Worm (Caenorhabditis elegans) whole organism, L4 larva: Measurements from ENCODE around the gene B0228.6.

Experiments used
- F26F4.8 ChIP-seq: fragments of 200-800 bp; sonication (Bioruptor generic); conservative IDR thresholded peaks from 2 replicates; pipeline ENCODE4 v1.3.6; 2022; ENCODE audit warnings: missing genetic modification characterization, missing compliant biosample characterization
- T26A8.4 ChIP-seq: fragments of 200-800 bp; sonication (Bioruptor generic); IDR thresholded peaks from 2 replicates; pipeline ENCODE4 v1.3.6; 2022; ENCODE audit warnings: missing genetic modification characterization, missing compliant biosample characterization
- Y48G9A.11 ChIP-seq: fragments of 200-800 bp; sonication (Bioruptor generic); IDR thresholded peaks from 2 replicates; pipeline ENCODE4 v1.3.6; 2022; ENCODE audit warnings: missing genetic modification reagents, missing genetic modification characterization, missing compliant biosample characterization
- Y5F2A.4 ChIP-seq: fragments of 200-800 bp; sonication (Bioruptor generic); optimal IDR thresholded peaks from 2 replicates; lab custom pipeline; 2018; ENCODE audit warnings: mild to moderate bottlenecking, missing genetic modification characterization, missing compliant biosample characterization
- Y75B8A.6 ChIP-seq: fragments of 200-800 bp; sonication (Bioruptor generic); IDR thresholded peaks from 2 replicates; pipeline ENCODE4 v1.3.6; 2022; ENCODE audit warnings: missing genetic modification reagents, missing genetic modification characterization, missing compliant biosample characterization
- ZK337.2 ChIP-seq: fragments of 200-800 bp; sonication (Bioruptor generic); IDR thresholded peaks from 2 replicates; pipeline ENCODE4 v1.3.6; 2022; ENCODE audit warnings: missing genetic modification reagents, missing genetic modification characterization, missing compliant biosample characterization
- ZK546.5 ChIP-seq, 2 experiments: sonication (generic microtip); optimal IDR thresholded peaks; 2 replicates each; lab custom pipeline; 2017; ENCODE audit warnings: missing biosample characterization in 2 of 2, missing genetic modification characterization in 2 of 2
- aha-1 ChIP-seq: fragments of 150-350 bp; peaks from one replicate; lab custom pipeline; 2014; ENCODE audit warnings: missing biosample characterization, missing genetic modification characterization
- aly-2 ChIP-seq: sonication (generic microtip); optimal IDR thresholded peaks from 2 replicates; lab custom pipeline; 2018; ENCODE audit warnings: missing biosample characterization, missing genetic modification characterization
- ama-1 ChIP-seq: fragments of 150-350 bp; optimal IDR thresholded peaks from 2 replicates; lab custom pipeline; 2014; ENCODE audit warnings: inconsistent platforms, mixed read lengths
- arid-1 ChIP-seq: fragments of 200-800 bp; sonication (Bioruptor generic); conservative IDR thresholded peaks from 2 replicates; pipeline ENCODE4 v1.3.6; 2022; ENCODE audit warnings: missing genetic modification reagents, missing genetic modification characterization, missing compliant biosample characterization
- ceh-28 ChIP-seq: fragments of 150-350 bp; optimal IDR thresholded peaks from 2 replicates; lab custom pipeline; 2014; ENCODE audit warnings: missing biosample characterization, missing genetic modification reagents, missing genetic modification characterization
- ceh-32 ChIP-seq: sonication (generic microtip); optimal IDR thresholded peaks from 2 replicates; lab custom pipeline; 2016; ENCODE audit warnings: mild to moderate bottlenecking, missing genetic modification characterization, missing compliant biosample characterization; ENCODE audit not compliant: poor library complexity
- ceh-44 ChIP-seq: fragments of 200-800 bp; sonication (Bioruptor generic); IDR thresholded peaks from 2 replicates; pipeline ENCODE4 v1.3.6; 2022; ENCODE audit warnings: missing genetic modification reagents, missing genetic modification characterization, missing compliant biosample characterization
- ceh-62 ChIP-seq: sonication (generic microtip); optimal IDR thresholded peaks from 2 replicates; lab custom pipeline; 2017; ENCODE audit warnings: missing biosample characterization, missing genetic modification characterization
- ceh-82 ChIP-seq: sonication (generic microtip); optimal IDR thresholded peaks from 2 replicates; lab custom pipeline; 2017; ENCODE audit warnings: missing biosample characterization, missing genetic modification characterization
- ces-1 ChIP-seq: fragments of 150-350 bp; sonication (generic microtip); optimal IDR thresholded peaks from 4 replicates; lab custom pipeline; 2014; ENCODE audit warnings: missing biosample characterization, missing genetic modification reagents, missing genetic modification characterization
- cey-2 ChIP-seq: sonication (generic microtip); optimal IDR thresholded peaks from 3 replicates; lab custom pipeline; 2017; ENCODE audit warnings: missing genetic modification characterization, mild to moderate bottlenecking, missing compliant biosample characterization, antibody characterized with exemption, borderline replicate concordance; ENCODE audit not compliant: insufficient read depth
- dmd-6 ChIP-seq: fragments of 200-800 bp; sonication (Bioruptor generic); IDR thresholded peaks from 2 replicates; pipeline ENCODE4 v1.3.6; 2022; ENCODE audit warnings: missing genetic modification reagents, missing genetic modification characterization, missing compliant biosample characterization
- egl-43 ChIP-seq: fragments of 200-800 bp; sonication (Bioruptor generic); IDR thresholded peaks from 2 replicates; pipeline ENCODE4 v1.3.6; 2022; ENCODE audit warnings: missing genetic modification reagents, missing genetic modification characterization, missing compliant biosample characterization
- gei-8 ChIP-seq: fragments of 200-800 bp; sonication (Bioruptor generic); optimal IDR thresholded peaks from 2 replicates; lab custom pipeline; 2018; ENCODE audit warnings: mild to moderate bottlenecking, missing genetic modification characterization, missing compliant biosample characterization
- hif-1 ChIP-seq, 2 experiments: sonication (generic microtip); optimal IDR thresholded peaks; 2 replicates each; lab custom pipeline; 2016 to 2017; ENCODE audit warnings: missing compliant biosample characterization in 2 of 2, missing genetic modification characterization in 2 of 2, missing genetic modification reagents in 2 of 2, missing genotype in 2 of 2, mild to moderate bottlenecking in 1 of 2
- hlh-11 ChIP-seq: fragments of 200-800 bp; sonication (Bioruptor generic); optimal IDR thresholded peaks from 2 replicates; lab custom pipeline; 2018; ENCODE audit warnings: mild to moderate bottlenecking, missing genetic modification characterization, missing compliant biosample characterization
- hlh-30 ChIP-seq: sonication (generic microtip); optimal IDR thresholded peaks from 2 replicates; lab custom pipeline; 2017; ENCODE audit warnings: antibody characterized with exemption, mild to moderate bottlenecking, missing genetic modification characterization, missing compliant biosample characterization; ENCODE audit not compliant: insufficient read depth
- lim-7 ChIP-seq: fragments of 200-800 bp; sonication (Bioruptor generic); IDR thresholded peaks from 2 replicates; pipeline ENCODE4 v1.3.6; 2022; ENCODE audit warnings: missing genetic modification characterization, missing compliant biosample characterization
- lin-1 ChIP-seq: fragments of 200-800 bp; sonication (Bioruptor generic); IDR thresholded peaks from 2 replicates; pipeline ENCODE4 v1.3.6; 2022; ENCODE audit warnings: missing genetic modification reagents, missing genetic modification characterization, missing compliant biosample characterization
- lin-13 ChIP-seq: fragments of 150-350 bp; optimal IDR thresholded peaks from 2 replicates; lab custom pipeline; 2014; ENCODE audit warnings: missing biosample characterization, missing genetic modification reagents, missing genetic modification characterization
- lin-38 ChIP-seq: fragments of 200-800 bp; sonication (Bioruptor generic); IDR thresholded peaks from 2 replicates; pipeline ENCODE4 v1.3.6; 2022; ENCODE audit warnings: missing genetic modification reagents, missing genetic modification characterization, missing compliant biosample characterization
- mep-1 ChIP-seq: fragments of 150-350 bp; sonication (generic microtip); optimal IDR thresholded peaks from 3 replicates; lab custom pipeline; 2014; ENCODE audit warnings: missing biosample characterization, missing genetic modification characterization
- mes-2 ChIP-seq: sonication (generic microtip); optimal IDR thresholded peaks from 2 replicates; lab custom pipeline; 2016; ENCODE audit warnings: missing genotype, mild to moderate bottlenecking, missing genetic modification characterization, missing compliant biosample characterization; ENCODE audit not compliant: poor library complexity, severe bottlenecking
- nhr-237 ChIP-seq: sonication (generic microtip); optimal IDR thresholded peaks from 2 replicates; lab custom pipeline; 2017; ENCODE audit warnings: missing biosample characterization, missing genetic modification characterization
- nhr-28 ChIP-seq: fragments of 150-350 bp; optimal IDR thresholded peaks from 2 replicates; lab custom pipeline; 2014; ENCODE audit warnings: missing biosample characterization, missing genetic modification characterization
- nhr-41 ChIP-seq: fragments of 200-800 bp; sonication (Bioruptor generic); IDR thresholded peaks from 2 replicates; pipeline ENCODE4 v1.3.6; 2022; ENCODE audit warnings: missing genetic modification reagents, missing genetic modification characterization, missing compliant biosample characterization
- nhr-48 ChIP-seq: sonication (generic microtip); optimal IDR thresholded peaks from 2 replicates; lab custom pipeline; 2016; ENCODE audit warnings: mild to moderate bottlenecking, missing genetic modification characterization, missing compliant biosample characterization
- nhr-6 ChIP-seq: fragments of 150-350 bp; optimal IDR thresholded peaks from 2 replicates; lab custom pipeline; 2014; ENCODE audit warnings: missing biosample characterization, missing genetic modification characterization
- nhr-76 ChIP-seq: fragments of 150-350 bp; optimal IDR thresholded peaks from 2 replicates; lab custom pipeline; 2014; ENCODE audit warnings: missing biosample characterization, missing genetic modification characterization
- nhr-77 ChIP-seq: fragments of 150-350 bp; optimal IDR thresholded peaks from 2 replicates; lab custom pipeline; 2014; ENCODE audit warnings: missing biosample characterization, missing genetic modification characterization
- php-3 ChIP-seq: fragments of 200-800 bp; sonication (Bioruptor generic); IDR thresholded peaks from 2 replicates; pipeline ENCODE4 v1.3.6; 2022; ENCODE audit warnings: missing genetic modification reagents, missing genetic modification characterization, missing compliant biosample characterization
- saeg-2 ChIP-seq: fragments of 200-800 bp; sonication (Bioruptor generic); IDR thresholded peaks from 2 replicates; pipeline ENCODE4 v1.3.6; 2022; ENCODE audit warnings: missing genetic modification reagents, missing genetic modification characterization, missing compliant biosample characterization
- set-16 ChIP-seq: fragments of 200-800 bp; sonication (Bioruptor generic); IDR thresholded peaks from 2 replicates; pipeline ENCODE4 v1.3.6; 2022; ENCODE audit warnings: missing genetic modification reagents, missing genetic modification characterization, missing compliant biosample characterization
- skn-1 ChIP-seq: fragments of 150-350 bp; optimal IDR thresholded peaks from 2 replicates; lab custom pipeline; 2014; ENCODE audit warnings: missing biosample characterization, missing genetic modification characterization
- snpc-1.2 ChIP-seq: fragments of 200-800 bp; sonication (Bioruptor generic); IDR thresholded peaks from 2 replicates; pipeline ENCODE4 v1.3.6; 2022; ENCODE audit warnings: missing genetic modification reagents, missing genetic modification characterization, missing compliant biosample characterization
- snpc-4 ChIP-seq: fragments of 150-350 bp; optimal IDR thresholded peaks from 2 replicates; lab custom pipeline; 2014; ENCODE audit warnings: missing biosample characterization, missing genetic modification characterization
- spr-3 ChIP-seq: fragments of 200-800 bp; sonication (Bioruptor generic); optimal IDR thresholded peaks from 2 replicates; lab custom pipeline; 2018; ENCODE audit warnings: mild to moderate bottlenecking, missing genetic modification characterization, missing compliant biosample characterization
- tag-97 ChIP-seq: fragments of 200-800 bp; sonication (Bioruptor generic); IDR thresholded peaks from 2 replicates; pipeline ENCODE4 v1.3.6; 2022; ENCODE audit warnings: missing genetic modification characterization, missing compliant biosample characterization
- tra-1 ChIP-seq: fragments of 200-800 bp; sonication (Bioruptor generic); IDR thresholded peaks from 2 replicates; pipeline ENCODE4 v1.3.6; 2022; ENCODE audit warnings: missing genetic modification reagents, missing genetic modification characterization, missing compliant biosample characterization
- unc-39 ChIP-seq: sonication (generic microtip); optimal IDR thresholded peaks from 2 replicates; lab custom pipeline; 2017; ENCODE audit warnings: missing biosample characterization, missing genetic modification characterization
- vab-7 ChIP-seq: fragments of 200-800 bp; sonication (Bioruptor generic); IDR thresholded peaks from 2 replicates; pipeline ENCODE4 v1.3.6; 2022; ENCODE audit warnings: missing genetic modification reagents, missing genetic modification characterization, missing compliant biosample characterization
- zag-1 ChIP-seq: fragments of 150-350 bp; optimal IDR thresholded peaks from 2 replicates; lab custom pipeline; 2014; ENCODE audit warnings: missing biosample characterization, missing genetic modification characterization
- zfp-3 ChIP-seq: fragments of 200-800 bp; sonication (Bioruptor generic); conservative IDR thresholded peaks from 2 replicates; pipeline ENCODE4 v1.3.6; 2022; ENCODE audit warnings: missing genetic modification reagents, missing genetic modification characterization, missing compliant biosample characterization
- zip-11 ChIP-seq: fragments of 200-800 bp; sonication (Bioruptor generic); IDR thresholded peaks from 2 replicates; pipeline ENCODE4 v1.3.6; 2022; ENCODE audit warnings: missing genetic modification characterization, missing compliant biosample characterization
- zip-2 ChIP-seq: fragments of 150-350 bp; optimal IDR thresholded peaks from 2 replicates; lab custom pipeline; 2014; ENCODE audit warnings: missing biosample characterization, missing genetic modification characterization

Gene B0228.6

DNA sequence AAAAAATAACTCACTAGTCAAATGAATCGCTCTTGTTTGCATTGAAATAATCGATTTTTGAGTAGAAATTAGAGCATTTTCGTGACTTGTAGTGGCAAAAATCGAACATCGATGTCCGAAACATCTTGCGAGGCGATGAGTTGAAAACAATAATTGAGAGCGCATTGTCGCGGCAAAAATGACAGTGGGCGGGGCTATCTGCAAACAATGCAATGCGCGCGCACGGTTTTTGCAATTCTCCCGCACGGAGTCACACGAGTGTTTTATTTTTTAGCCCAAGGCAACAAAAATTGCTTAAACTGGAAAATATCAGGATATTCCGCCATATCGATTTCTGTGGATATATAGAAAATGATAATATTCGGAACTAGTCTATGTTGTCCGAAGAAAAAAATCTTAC, 46.4 kb downstream of the B0228.6 start, which contains the start of gene B0495.9 (continued):
- TF ChIP-seq hlh-11 (tag; lab: Kevin White, UChicago) (peak; percentile 43), zip-11 (GFP tag; lab: Robert Waterston, UW) (no peak), tag-97 (GFP tag; lab: Robert Waterston, UW) (no peak), spr-3 (GFP tag; lab: Kevin White, UChicago) (no peak), saeg-2 (GFP tag; lab: Robert Waterston, UW) (no peak), aha-1 (tag; lab: Kevin White, UChicago) (no peak), lin-13 (no peak), zip-2 (tag; lab: Kevin White, UChicago) (no peak), nhr-41 (GFP tag; lab: Robert Waterston, UW) (0 out of 2 replicates have a peak, but pooled peaks have one; percentile 7), php-3 (GFP tag; lab: Robert Waterston, UW) (0 out of 2 replicates have a peak, but pooled peaks have one; percentile 15), vab-7 (GFP tag; lab: Robert Waterston, UW) (peak; percentile 62; the same call in 1 of the 2 replicates), ZK337.2 (no peak), T26A8.4 (GFP tag; lab: Robert Waterston, UW) (peak; percentile 47; the same call in 1 of the 2 replicates), set-16 (no peak), unc-39 (no peak), ceh-62 (tag; lab: Kevin White, UChicago) (no peak), nhr-28 (peak; percentile 28), cey-2 (no peak), gei-8 (GFP tag; lab: Kevin White, UChicago) (no peak), nhr-237 (tag; lab: Kevin White, UChicago) (no peak), snpc-4 (tag; lab: Kevin White, UChicago) (no peak), ama-1 (lab: Kevin White, UChicago) (no peak), hlh-30 (no peak), Y48G9A.11 (GFP tag; lab: Robert Waterston, UW) (no peak), zfp-3 (GFP tag; lab: Robert Waterston, UW) (no peak), Y5F2A.4 (GFP tag; lab: Kevin White, UChicago) (no peak), nhr-77 (tag; lab: Kevin White, UChicago) (no peak), egl-43 (no peak), zag-1 (tag; lab: Kevin White, UChicago) (no peak), Y75B8A.6 (no peak), lin-1 (GFP tag; lab: Robert Waterston, UW) (no peak), mes-2 (peak; percentile 92), ceh-32 (tag; lab: Kevin White, UChicago) (no peak), aly-2 (tag; lab: Kevin White, UChicago) (no peak), ceh-82 (no peak), ceh-28 (tag; lab: Kevin White, UChicago) (no peak), lin-38 (GFP tag; lab: Robert Waterston, UW) (peak; percentile 68), F26F4.8 (GFP tag; lab: Robert Waterston, UW) (no peak), arid-1 (no peak), nhr-48 (tag; lab: Kevin White, UChicago) (no peak), nhr-76 (no peak), skn-1 (tag; lab: Kevin White, UChicago) (no peak), snpc-1.2 (GFP tag; lab: Robert Waterston, UW) (no peak), mep-1 (tag; lab: Kevin White, UChicago) (peak; percentile 49), ceh-44 (no peak), ces-1 (GFP tag; lab: Kevin White, UChicago) (no peak), dmd-6 (GFP tag; lab: Robert Waterston, UW) (peak; percentile 33; the same call in 1 of the 2 replicates), tra-1 (GFP tag; lab: Robert Waterston, UW) (0 out of 2 replicates have a peak, but pooled peaks have one; percentile 19), nhr-6 (peak; percentile 21), ZK546.5 (tag; optimal IDR thresholded peaks at IDR 0.05; lab: Kevin White, UChicago) (no peak), lim-7 (peak; percentile 71), hif-1 (tag; optimal IDR thresholded peaks at IDR 0.05; lab: Kevin White, UChicago) (peak in 1 of 2 experiments; percentile 49)
